Fruit fly (Drosophila melanogaster) whole organism, embryonic: ENCODE measurements around the gene CG14803.

Experiments
- Awh ChIP-seq: fragments of 200-800 bp; sonication (Bioruptor generic); IDR thresholded peaks from 2 replicates; pipeline ENCODE4, ENCODE4 v1.3.6; 2022; ENCODE audit warnings: missing biosample characterization, missing genetic modification characterization
- Bdp1 ChIP-seq: fragments of 200-800 bp; sonication (Bioruptor generic); optimal IDR thresholded peaks from 3 replicates; lab custom pipeline; 2016; ENCODE audit warnings: missing biosample characterization, missing genetic modification characterization
- C15 ChIP-seq: fragments of 200-800 bp; sonication (Bioruptor generic); IDR thresholded peaks from 3 replicates; pipeline ENCODE4 v1.3.6; 2022; ENCODE audit warnings: missing biosample characterization, missing genetic modification characterization
- CG10431 ChIP-seq: fragments of 200-800 bp; sonication (Bioruptor generic); optimal IDR thresholded peaks from 3 replicates; lab custom pipeline; 2018; ENCODE audit warnings: missing biosample characterization, mild to moderate bottlenecking, missing genetic modification characterization
- CG15269 ChIP-seq: fragments of 200-800 bp; sonication (Bioruptor generic); optimal IDR thresholded peaks from 2 replicates; lab custom pipeline; 2018; ENCODE audit warnings: missing biosample characterization, mild to moderate bottlenecking, missing genetic modification characterization, moderate library complexity
- CG15696 ChIP-seq: fragments of 200-800 bp; sonication (Bioruptor generic); optimal IDR thresholded peaks from 2 replicates; lab custom pipeline; 2019; ENCODE audit warnings: missing biosample characterization, mild to moderate bottlenecking, missing genetic modification characterization, moderate library complexity
- CG16815 ChIP-seq: fragments of 200-800 bp; sonication (Bioruptor generic); optimal IDR thresholded peaks from 3 replicates; lab custom pipeline; 2017; ENCODE audit warnings: missing biosample characterization, mild to moderate bottlenecking, missing genetic modification characterization
- CG17568 ChIP-seq: fragments of 200-800 bp; sonication (Bioruptor generic); optimal IDR thresholded peaks from 2 replicates; lab custom pipeline; 2018; ENCODE audit warnings: missing biosample characterization, mild to moderate bottlenecking, missing genetic modification characterization, moderate library complexity
- CG1832 ChIP-seq: fragments of 200-800 bp; sonication (Bioruptor generic); optimal IDR thresholded peaks from 2 replicates; lab custom pipeline; 2017; ENCODE audit warnings: missing biosample characterization, mild to moderate bottlenecking, missing genetic modification characterization, inconsistent platforms
- CG2712 ChIP-seq: fragments of 200-800 bp; optimal IDR thresholded peaks from 3 replicates; lab custom pipeline; 2019; ENCODE audit warnings: missing biosample characterization, mild to moderate bottlenecking, missing genetic modification characterization, moderate library complexity
- CG3065 ChIP-seq: fragments of 200-800 bp; sonication (Bioruptor generic); optimal IDR thresholded peaks from 2 replicates; lab custom pipeline; 2016; ENCODE audit warnings: missing biosample characterization, missing genetic modification characterization
- CG31224 ChIP-seq: fragments of 200-800 bp; sonication (Bioruptor generic); IDR thresholded peaks from 2 replicates; pipeline ENCODE4 v1.3.6; 2022; ENCODE audit warnings: missing biosample characterization, missing genetic modification characterization
- CG32772 ChIP-seq: fragments of 200-800 bp; sonication (Bioruptor generic); IDR thresholded peaks from 2 replicates; pipeline ENCODE4 v1.3.6; 2022; ENCODE audit warnings: missing biosample characterization, missing genetic modification characterization
- CG6654 ChIP-seq: fragments of 200-800 bp; sonication (Bioruptor generic); optimal IDR thresholded peaks from 2 replicates; lab custom pipeline; 2017; ENCODE audit warnings: missing biosample characterization, mild to moderate bottlenecking, missing genetic modification characterization
- CG6791 ChIP-seq: fragments of 200-800 bp; sonication (Bioruptor generic); IDR thresholded peaks from 3 replicates; pipeline ENCODE4 v1.3.6; 2022; ENCODE audit warnings: missing biosample characterization, missing genetic modification characterization; ENCODE audit not compliant: partially characterized antibody
- CG6854 ChIP-seq: fragments of 200-800 bp; sonication (Bioruptor generic); optimal IDR thresholded peaks from 3 replicates; lab custom pipeline; 2017; ENCODE audit warnings: missing biosample characterization, mild to moderate bottlenecking, missing genetic modification characterization
- CG7786 ChIP-seq: fragments of 200-800 bp; sonication (Bioruptor generic); optimal IDR thresholded peaks from 2 replicates; lab custom pipeline; 2016; ENCODE audit warnings: missing biosample characterization, missing genetic modification characterization
- CG7963 ChIP-seq: fragments of 200-800 bp; sonication (Bioruptor generic); IDR thresholded peaks from 3 replicates; pipeline ENCODE4 v1.3.6; 2022; ENCODE audit warnings: missing biosample characterization, missing genetic modification characterization; ENCODE audit not compliant: partially characterized antibody
- CG7987 ChIP-seq: fragments of 200-800 bp; sonication (Bioruptor generic); optimal IDR thresholded peaks from 2 replicates; lab custom pipeline; 2018; ENCODE audit warnings: missing biosample characterization, mild to moderate bottlenecking, missing genetic modification characterization, moderate library complexity
- Camta ChIP-seq: fragments of 200-800 bp; sonication (Bioruptor generic); optimal IDR thresholded peaks from 2 replicates; lab custom pipeline; 2016; ENCODE audit warnings: missing biosample characterization, missing genetic modification characterization
- Chrac-16 ChIP-seq: fragments of 200-800 bp; sonication (Bioruptor generic); optimal IDR thresholded peaks from 3 replicates; lab custom pipeline; 2016; ENCODE audit warnings: missing biosample characterization, missing genetic modification characterization
- D ChIP-seq, 2 experiments: fragments of 200-800 bp in 1 of 2; fragments of >200 bp in 1 of 2; sonication (Bioruptor generic) in 1 of 2; optimal IDR thresholded peaks; 2 replicates in 1 of 2; 3 replicates in 1 of 2; lab custom pipeline; 2017; ENCODE audit warnings: mild to moderate bottlenecking in 1 of 2, missing biosample characterization in 1 of 2, missing genetic modification characterization in 1 of 2, missing genetic modification reagents in 1 of 2
- H15 ChIP-seq: fragments of 200-800 bp; sonication (Bioruptor generic); IDR thresholded peaks from 3 replicates; pipeline ENCODE4 v1.3.6; 2022; ENCODE audit warnings: missing biosample characterization, missing genetic modification characterization
- HLH54F ChIP-seq: fragments of 200-800 bp; sonication (Bioruptor generic); optimal IDR thresholded peaks from 3 replicates; lab custom pipeline; 2016; ENCODE audit warnings: missing biosample characterization, missing genetic modification characterization
- Myb ChIP-seq: fragments of 200-800 bp; sonication (Bioruptor generic); optimal IDR thresholded peaks from 2 replicates; lab custom pipeline; 2016; ENCODE audit warnings: missing biosample characterization, missing genetic modification characterization
- Neu2 ChIP-seq: fragments of 200-800 bp; sonication (Bioruptor generic); optimal IDR thresholded peaks from 3 replicates; lab custom pipeline; 2016; ENCODE audit warnings: missing biosample characterization, missing genetic modification characterization, borderline replicate concordance
- Pdp1 ChIP-seq, 2 experiments: fragments of 200-800 bp; sonication (Bioruptor generic); optimal IDR thresholded peaks; 3 replicates each; lab custom pipeline; 2016; ENCODE audit warnings: missing biosample characterization in 2 of 2, missing genetic modification characterization in 2 of 2, mild to moderate bottlenecking in 1 of 2, moderate library complexity in 1 of 2
- Poxn ChIP-seq: fragments of 200-800 bp; sonication (Bioruptor generic); IDR thresholded peaks from 2 replicates; pipeline ENCODE4 v1.3.6; 2022; ENCODE audit warnings: missing biosample characterization, missing genetic modification characterization
- Vsx1 ChIP-seq: fragments of 200-800 bp; sonication (Bioruptor generic); optimal IDR thresholded peaks from 2 replicates; lab custom pipeline; 2017; ENCODE audit warnings: missing biosample characterization, mild to moderate bottlenecking, missing genetic modification characterization, missing genetic modification reagents
- ab ChIP-seq: fragments of 200-800 bp; sonication (Bioruptor generic); optimal IDR thresholded peaks from 2 replicates; lab custom pipeline; 2016; ENCODE audit warnings: missing biosample characterization, missing genetic modification characterization
- bcd ChIP-seq: fragments of 200-800 bp; sonication (Bioruptor generic); optimal IDR thresholded peaks from 2 replicates; lab custom pipeline; 2017; ENCODE audit warnings: missing biosample characterization, mild to moderate bottlenecking, missing genetic modification characterization
- chm ChIP-seq: fragments of 200-800 bp; sonication (Bioruptor generic); IDR thresholded peaks from 2 replicates; pipeline ENCODE4 v1.3.6; 2022; ENCODE audit warnings: missing biosample characterization, missing genetic modification characterization
- croc ChIP-seq: fragments of 200-800 bp; sonication (Bioruptor generic); conservative IDR thresholded peaks from 3 replicates; pipeline ENCODE4 v1.3.6; 2022; ENCODE audit warnings: missing biosample characterization, missing genetic modification characterization
- esg ChIP-seq: fragments of 200-800 bp; sonication (Bioruptor generic); conservative IDR thresholded peaks from 2 replicates; pipeline ENCODE4 v1.3.6; 2022; ENCODE audit warnings: missing biosample characterization, missing genetic modification characterization
- fd102C ChIP-seq: fragments of 200-800 bp; sonication (Bioruptor generic); optimal IDR thresholded peaks from 2 replicates; lab custom pipeline; 2018; ENCODE audit warnings: missing biosample characterization, mild to moderate bottlenecking, missing genetic modification characterization, moderate library complexity
- gce ChIP-seq: fragments of 200-800 bp; sonication (Bioruptor generic); IDR thresholded peaks from 3 replicates; pipeline ENCODE4 v1.3.6; 2022; ENCODE audit warnings: missing biosample characterization, missing genetic modification characterization
- gro ChIP-seq: fragments of 200-800 bp; sonication (Bioruptor generic); optimal IDR thresholded peaks from 2 replicates; lab custom pipeline; 2016; ENCODE audit warnings: missing biosample characterization, missing genetic modification characterization
- lab ChIP-seq: fragments of 200-800 bp; sonication (Bioruptor generic); optimal IDR thresholded peaks from 3 replicates; lab custom pipeline; 2017; ENCODE audit warnings: missing biosample characterization, missing genetic modification characterization, mild to moderate bottlenecking, moderate library complexity, missing genetic modification reagents
- mirr ChIP-seq: fragments of 200-800 bp; sonication (Bioruptor generic); optimal IDR thresholded peaks from 3 replicates; lab custom pipeline; 2018; ENCODE audit warnings: missing biosample characterization, mild to moderate bottlenecking, missing genetic modification characterization
- oc ChIP-seq: fragments of 200-800 bp; sonication (Bioruptor generic); optimal IDR thresholded peaks from 2 replicates; lab custom pipeline; 2018; ENCODE audit warnings: missing biosample characterization, mild to moderate bottlenecking, missing genetic modification characterization, moderate library complexity
- pros ChIP-seq: fragments of 200-800 bp; sonication (Bioruptor generic); optimal IDR thresholded peaks from 3 replicates; lab custom pipeline; 2019; ENCODE audit warnings: missing biosample characterization, mild to moderate bottlenecking, missing genetic modification characterization, moderate library complexity
- run ChIP-seq: fragments of 200-800 bp; sonication (Bioruptor generic); optimal IDR thresholded peaks from 3 replicates; lab custom pipeline; 2018; ENCODE audit warnings: missing biosample characterization, mild to moderate bottlenecking, missing genetic modification characterization
- sim ChIP-seq: fragments of 200-800 bp; sonication (Bioruptor generic); IDR thresholded peaks from 2 replicates; pipeline ENCODE4 v1.3.6; 2022; ENCODE audit warnings: missing biosample characterization, missing genetic modification characterization
- slbo ChIP-seq: fragments of 200-800 bp; sonication (Bioruptor generic); IDR thresholded peaks from 2 replicates; pipeline ENCODE4 v1.3.6; 2022; ENCODE audit warnings: missing biosample characterization, missing genetic modification characterization
- usp ChIP-seq: fragments of >200 bp; optimal IDR thresholded peaks from 2 replicates; lab custom pipeline; 2017; ENCODE audit warnings: missing biosample characterization, missing genetic modification characterization
- vfl ChIP-seq: fragments of 200-800 bp; sonication (Bioruptor generic); optimal IDR thresholded peaks from 2 replicates; lab custom pipeline; 2016; ENCODE audit warnings: missing biosample characterization, missing genetic modification characterization
- wek ChIP-seq: fragments of 200-800 bp; sonication (Bioruptor generic); optimal IDR thresholded peaks from 3 replicates; lab custom pipeline; 2018; ENCODE audit warnings: missing biosample characterization, mild to moderate bottlenecking, missing genetic modification characterization, moderate library complexity
- wor ChIP-seq: fragments of 200-800 bp; sonication (Bioruptor generic); IDR thresholded peaks from 2 replicates; pipeline ENCODE4 v1.3.6; 2022; ENCODE audit warnings: missing biosample characterization, missing genetic modification characterization
- zen ChIP-seq: fragments of 200-800 bp; sonication (Bioruptor generic); optimal IDR thresholded peaks from 3 replicates; lab custom pipeline; 2018; ENCODE audit warnings: missing biosample characterization, mild to moderate bottlenecking, missing genetic modification characterization, moderate library complexity

Gene CG14803

dm6 chrX:1877107-1877736 lies 8.6 kb downstream of the CG14803 start, which contains the start of the genes CG14817 and CG14805 (continued):
- TF ChIP-seq CG16815: no peak
- peak; percentile 93 for TF ChIP-seq mirr
- peak; percentile 23; the same call in 1 of the 2 replicates for TF ChIP-seq sim (GFP tag; lab: Robert Waterston, UW)
- no peak for TF ChIP-seq vfl (GFP tag; lab: Kevin White, UChicago)
- TF ChIP-seq CG15696 (tag; lab: Kevin White, UChicago): no peak
- TF ChIP-seq CG1832: no peak
- peak; percentile 93 for TF ChIP-seq CG7987 (GFP tag; lab: Kevin White, UChicago)
- no peak for TF ChIP-seq CG17568 (GFP tag; lab: Kevin White, UChicago)
- no peak for TF ChIP-seq ab (GFP tag; lab: Kevin White, UChicago)
- TF ChIP-seq wek (GFP tag; lab: Kevin White, UChicago): peak; percentile 85
- no peak for TF ChIP-seq Myb
- no peak for TF ChIP-seq CG3065 (GFP tag; lab: Kevin White, UChicago)
- TF ChIP-seq CG15269 (tag; lab: Kevin White, UChicago): peak; percentile 69
- peak; percentile 14 for TF ChIP-seq fd102C
- TF ChIP-seq CG6791: peak; percentile 62
- TF ChIP-seq chm: peak; percentile 85
- TF ChIP-seq CG31224 (GFP tag; lab: Robert Waterston, UW): no peak
- no peak for TF ChIP-seq Chrac-16 (GFP tag; lab: Kevin White, UChicago)
- no peak for TF ChIP-seq esg (GFP tag; lab: Robert Waterston, UW)
- no peak for TF ChIP-seq oc (tag; lab: Kevin White, UChicago)
- no peak for TF ChIP-seq Vsx1
- no peak for TF ChIP-seq CG32772
- peak; percentile 83 for TF ChIP-seq CG6854
- no peak for TF ChIP-seq CG7963 (GFP tag; lab: Robert Waterston, UW)
- TF ChIP-seq CG2712 (tag; lab: Kevin White, UChicago): peak; percentile 64
- peak; percentile 33 for TF ChIP-seq CG6654 (GFP tag; lab: Kevin White, UChicago)
- no peak for TF ChIP-seq D (optimal IDR thresholded peaks at IDR 0.05; lab: Kevin White, UChicago)
- TF ChIP-seq D (GFP tag; optimal IDR thresholded peaks at IDR 0.05; lab: Kevin White, UChicago): peak; percentile 44
- TF ChIP-seq CG10431 (GFP tag; lab: Kevin White, UChicago): peak; percentile 81
- no peak for TF ChIP-seq HLH54F (GFP tag; lab: Kevin White, UChicago)
- TF ChIP-seq Camta: no peak
- TF ChIP-seq Neu2 (GFP tag; lab: Kevin White, UChicago): no peak
- TF ChIP-seq gro: no peak
- peak; percentile 66; the same call in 2 of the 3 replicates for TF ChIP-seq gce (GFP tag; lab: Robert Waterston, UW)
- no peak for TF ChIP-seq wor (GFP tag; lab: Robert Waterston, UW)
- TF ChIP-seq H15: no peak
- TF ChIP-seq zen: peak; percentile 37
- no peak for TF ChIP-seq CG7786 (GFP tag; lab: Kevin White, UChicago)
- no peak for TF ChIP-seq run (tag; lab: Kevin White, UChicago)
- TF ChIP-seq pros: no peak
- TF ChIP-seq croc: no peak
- TF ChIP-seq usp: no peak
- peak; percentile 92 for TF ChIP-seq lab (GFP tag; lab: Kevin White, UChicago)
- TF ChIP-seq Bdp1 (GFP tag; lab: Kevin White, UChicago): peak; percentile 18
- 0 out of 3 replicates have a peak, but pooled peaks have one; percentile 44 for TF ChIP-seq C15 (GFP tag; lab: Robert Waterston, UW)
- peak in 1 of 2 experiments; percentile 55 for TF ChIP-seq Pdp1 (GFP tag; optimal IDR thresholded peaks at IDR 0.05; lab: Kevin White, UChicago)
- TF ChIP-seq bcd (GFP tag; lab: Kevin White, UChicago): peak; percentile 79
- no peak for TF ChIP-seq Poxn
- 0 out of 2 replicates have a peak, but pooled peaks have one; percentile 38 for TF ChIP-seq slbo (GFP tag; lab: Robert Waterston, UW)
- TF ChIP-seq Awh: peak; percentile 46; the same call in 1 of the 2 replicates
